Worm (Caenorhabditis elegans) whole organism, L2 larva: ENCODE data around the gene F59D6.1.

ENCODE experiments used
- C34F6.9 ChIP-seq: fragments of 150-350 bp; optimal IDR thresholded peaks from 2 replicates; lab custom pipeline; 2014; ENCODE audit warnings: missing biosample characterization, missing genetic modification characterization
- R02D3.7 ChIP-seq: fragments of 150-350 bp; optimal IDR thresholded peaks from 2 replicates; lab custom pipeline; 2014; ENCODE audit warnings: missing biosample characterization, missing genetic modification characterization
- Y55F3AM.14 ChIP-seq: fragments of 200-800 bp; sonication (Bioruptor generic); optimal IDR thresholded peaks from 2 replicates; lab custom pipeline; 2018; ENCODE audit warnings: mild to moderate bottlenecking, missing genetic modification characterization, missing compliant biosample characterization
- ZK546.5 ChIP-seq: sonication (generic microtip); optimal IDR thresholded peaks from 2 replicates; lab custom pipeline; 2017; ENCODE audit warnings: missing biosample characterization, missing genetic modification characterization
- alr-1 ChIP-seq: fragments of 150-350 bp; optimal IDR thresholded peaks from 2 replicates; lab custom pipeline; 2014; ENCODE audit warnings: missing biosample characterization, missing genetic modification characterization
- aly-2 ChIP-seq: fragments of 150-350 bp; optimal IDR thresholded peaks from 2 replicates; lab custom pipeline; 2014; ENCODE audit warnings: missing biosample characterization, missing genetic modification characterization
- ama-1 ChIP-seq: fragments of 150-350 bp; optimal IDR thresholded peaks from 2 replicates; lab custom pipeline; 2018; ENCODE audit warnings: inconsistent platforms
- ceh-82 ChIP-seq: fragments of 150-350 bp; optimal IDR thresholded peaks from 2 replicates; lab custom pipeline; 2014; ENCODE audit warnings: missing biosample characterization, missing genetic modification characterization
- egl-27 ChIP-seq: sonication (generic microtip); optimal IDR thresholded peaks from 3 replicates; lab custom pipeline; 2017; ENCODE audit warnings: missing biosample characterization, missing genetic modification reagents, missing genetic modification characterization
- elt-1 ChIP-seq: fragments of 150-350 bp; optimal IDR thresholded peaks from 2 replicates; lab custom pipeline; 2014; ENCODE audit warnings: missing biosample characterization, missing genetic modification characterization
- elt-3 ChIP-seq: sonication (generic microtip); optimal IDR thresholded peaks from 2 replicates; lab custom pipeline; 2017; ENCODE audit warnings: missing biosample characterization, missing genetic modification characterization
- fos-1 ChIP-seq: fragments of 150-350 bp; optimal IDR thresholded peaks from 2 replicates; lab custom pipeline; 2014; ENCODE audit warnings: missing biosample characterization, missing genetic modification characterization
- gmeb-1 ChIP-seq: fragments of 150-350 bp; optimal IDR thresholded peaks from 2 replicates; lab custom pipeline; 2014; ENCODE audit warnings: missing biosample characterization, missing genetic modification characterization
- lin-11 ChIP-seq: fragments of 150-350 bp; sonication (generic microtip); optimal IDR thresholded peaks from 2 replicates; lab custom pipeline; 2014; ENCODE audit warnings: missing biosample characterization, missing genetic modification characterization, inconsistent platforms, mixed read lengths
- lin-13 ChIP-seq: fragments of 150-350 bp; optimal IDR thresholded peaks from 2 replicates; lab custom pipeline; 2014; ENCODE audit warnings: missing biosample characterization, missing genetic modification reagents, missing genetic modification characterization
- mab-5 ChIP-seq: fragments of 150-350 bp; optimal IDR thresholded peaks from 2 replicates; lab custom pipeline; 2014; ENCODE audit warnings: missing biosample characterization, missing genetic modification characterization
- mbf-1 ChIP-seq: sonication (generic microtip); optimal IDR thresholded peaks from 2 replicates; lab custom pipeline; 2017; ENCODE audit warnings: missing biosample characterization, missing genetic modification characterization
- nhr-10 ChIP-seq: sonication (generic microtip); optimal IDR thresholded peaks from 2 replicates; lab custom pipeline; 2017; ENCODE audit warnings: missing biosample characterization, missing genetic modification characterization
- nhr-11 ChIP-seq: fragments of 150-350 bp; optimal IDR thresholded peaks from 2 replicates; lab custom pipeline; 2014; ENCODE audit warnings: missing biosample characterization, missing genetic modification characterization
- nhr-129 ChIP-seq: fragments of 150-350 bp; optimal IDR thresholded peaks from 2 replicates; lab custom pipeline; 2014; ENCODE audit warnings: missing biosample characterization, missing genetic modification characterization
- nhr-21 ChIP-seq: fragments of 150-350 bp; optimal IDR thresholded peaks from 2 replicates; lab custom pipeline; 2014; ENCODE audit warnings: missing biosample characterization, missing genetic modification characterization
- nhr-23 ChIP-seq: fragments of 150-350 bp; optimal IDR thresholded peaks from 2 replicates; lab custom pipeline; 2014; ENCODE audit warnings: missing biosample characterization, missing genetic modification reagents, missing genetic modification characterization
- nhr-237 ChIP-seq: fragments of 150-350 bp; optimal IDR thresholded peaks from 2 replicates; lab custom pipeline; 2014; ENCODE audit warnings: missing biosample characterization, missing genetic modification characterization
- nhr-25 ChIP-seq: fragments of 150-350 bp; sonication (generic microtip); optimal IDR thresholded peaks from 3 replicates; lab custom pipeline; 2014; ENCODE audit warnings: missing biosample characterization, missing genetic modification characterization
- nhr-77 ChIP-seq: fragments of 150-350 bp; optimal IDR thresholded peaks from 2 replicates; lab custom pipeline; 2014; ENCODE audit warnings: missing biosample characterization, missing genetic modification characterization
- skn-1 ChIP-seq: sonication (generic microtip); optimal IDR thresholded peaks from 2 replicates; lab custom pipeline; 2017; ENCODE audit warnings: missing biosample characterization, missing genetic modification characterization
- sma-3 ChIP-seq: sonication (generic microtip); optimal IDR thresholded peaks from 2 replicates; lab custom pipeline; 2016; ENCODE audit warnings: missing genetic modification reagents, missing genetic modification characterization, missing compliant biosample characterization
- sma-9 ChIP-seq, 2 experiments: fragments of 150-350 bp in 1 of 2; sonication (generic microtip) in 1 of 2; optimal IDR thresholded peaks; 2 replicates each; lab custom pipeline; 2014 to 2016; ENCODE audit warnings: missing genetic modification characterization in 2 of 2, mild to moderate bottlenecking in 1 of 2, missing biosample characterization in 1 of 2, missing compliant biosample characterization in 1 of 2, missing genetic modification reagents in 1 of 2, moderate library complexity in 1 of 2
- unc-39 ChIP-seq: fragments of 150-350 bp; optimal IDR thresholded peaks from 2 replicates; lab custom pipeline; 2014; ENCODE audit warnings: missing biosample characterization, missing genetic modification characterization
- unc-62 ChIP-seq: fragments of 150-350 bp; optimal IDR thresholded peaks from 2 replicates; lab custom pipeline; 2014; ENCODE audit warnings: missing biosample characterization, missing genetic modification reagents, missing genetic modification characterization
- zag-1 ChIP-seq: fragments of 150-350 bp; optimal IDR thresholded peaks from 2 replicates; lab custom pipeline; 2014; ENCODE audit warnings: missing biosample characterization, missing genetic modification characterization
- ztf-11 ChIP-seq: sonication (generic microtip); optimal IDR thresholded peaks from 2 replicates; lab custom pipeline; 2017; ENCODE audit warnings: missing biosample characterization, missing genetic modification characterization
- ztf-4 ChIP-seq: fragments of 150-350 bp; optimal IDR thresholded peaks from 2 replicates; lab custom pipeline; 2014; ENCODE audit warnings: missing biosample characterization, missing genetic modification characterization

F59D6.1 gene

ce11 chrV:3069101-3069500 lies 24.2 kb downstream of the F59D6.1 start, which contains the start of gene str-40:
TSS of gene str-40 (minus strand) at chrV:3069201.
- no peak for TF ChIP-seq aly-2 (tag; lab: Kevin White, UChicago)
- no peak for TF ChIP-seq gmeb-1 (tag; lab: Kevin White, UChicago)
- TF ChIP-seq nhr-10 (tag; lab: Kevin White, UChicago), result no peak
- no peak for TF ChIP-seq fos-1 (tag; lab: Kevin White, UChicago)
- no peak for TF ChIP-seq elt-3 (tag; lab: Kevin White, UChicago)
- no peak for TF ChIP-seq elt-1 (tag; lab: Kevin White, UChicago)
- no peak for TF ChIP-seq mbf-1 (tag; lab: Kevin White, UChicago)
- TF ChIP-seq nhr-11 (tag; lab: Kevin White, UChicago), result no peak

- TF ChIP-seq nhr-21 (tag; lab: Kevin White, UChicago), result no peak
- TF ChIP-seq alr-1, result no peak
- TF ChIP-seq nhr-129 (tag; lab: Kevin White, UChicago), result no peak
- TF ChIP-seq elt-3 (tag; lab: Kevin White, UChicago), result no peak
- TF ChIP-seq nhr-11 (tag; lab: Kevin White, UChicago), result no peak
Observed at ce11 chrV:3071548-3071947, 26.6 kb downstream of the F59D6.1 start, which contains the start of gene C50H11.13. TSS of gene C50H11.13 (minus strand) at chrV:3071648.

ce11 chrV:3080792-3081191 lies 35.9 kb downstream of the F59D6.1 start, which contains the start of gene srt-5:
TSS of gene srt-5 (minus strand) at chrV:3080892.
- TF ChIP-seq elt-3 (tag; lab: Kevin White, UChicago) (no peak), mab-5 (no peak), unc-62 (GFP tag; lab: Kevin White, UChicago) (no peak), R02D3.7 (no peak), C34F6.9 (tag; lab: Kevin White, UChicago) (no peak), ceh-82 (tag; lab: Kevin White, UChicago) (no peak), ZK546.5 (tag; lab: Kevin White, UChicago) (no peak), sma-3 (GFP tag; lab: Kevin White, UChicago) (no peak), skn-1 (no peak), alr-1 (no peak), unc-39 (tag; lab: Kevin White, UChicago) (no peak)

- no peak for TF ChIP-seq gmeb-1 (tag; lab: Kevin White, UChicago)
- TF ChIP-seq elt-3 (tag; lab: Kevin White, UChicago), result no peak
- TF ChIP-seq nhr-237, result no peak
- no peak for TF ChIP-seq lin-11 (tag; lab: Kevin White, UChicago)
- no peak for TF ChIP-seq ztf-4 (tag; lab: Kevin White, UChicago)
- TF ChIP-seq, all 48 proteins: peak for 0
Observed at ce11 chrV:3081471-3081870, 36.5 kb downstream of the F59D6.1 start, which contains the start of gene srt-7. TSS of gene srt-7 (plus strand) at chrV:3081771.

ce11 chrV:3086260-3086659 lies 41.3 kb downstream of the F59D6.1 start, which contains the start of gene srt-8:
TSS of gene srt-8 (plus strand) at chrV:3086560.
- no peak for TF ChIP-seq ztf-4 (tag; lab: Kevin White, UChicago)
- no peak for TF ChIP-seq alr-1
- no peak for TF ChIP-seq sma-9 (GFP tag; optimal IDR thresholded peaks at IDR 0.05; lab: Kevin White, UChicago)
- TF ChIP-seq sma-9 (tag; optimal IDR thresholded peaks at IDR 0.05; lab: Kevin White, UChicago), result no peak
- no peak for TF ChIP-seq nhr-23 (tag; lab: Kevin White, UChicago)
- no peak for TF ChIP-seq R02D3.7
- TF ChIP-seq gmeb-1 (tag; lab: Kevin White, UChicago), result no peak
- no peak for TF ChIP-seq nhr-77 (tag; lab: Kevin White, UChicago)
- no peak for TF ChIP-seq ama-1 (lab: Kevin White, UChicago)
- TF ChIP-seq lin-11 (tag; lab: Kevin White, UChicago), result no peak
- no peak for TF ChIP-seq egl-27
- no peak for TF ChIP-seq elt-1 (tag; lab: Kevin White, UChicago)
- no peak for TF ChIP-seq skn-1
- no peak for TF ChIP-seq ZK546.5 (tag; lab: Kevin White, UChicago)
- no peak for TF ChIP-seq nhr-25 (tag; lab: Kevin White, UChicago)
- no peak for TF ChIP-seq lin-13 (GFP tag; lab: Kevin White, UChicago)
- no peak for TF ChIP-seq nhr-237
- no peak for TF ChIP-seq Y55F3AM.14 (GFP tag; lab: Kevin White, UChicago)
- no peak for TF ChIP-seq aly-2 (tag; lab: Kevin White, UChicago)

ce11 chrV:3088768-3089167 lies 43.8 kb downstream of the F59D6.1 start, which contains the start of gene acs-21:
TSS of gene acs-21 (plus strand) at chrV:3089068.
- no peak for TF ChIP-seq ztf-11 (tag; lab: Kevin White, UChicago)
- TF ChIP-seq zag-1 (tag; lab: Kevin White, UChicago), result no peak
